Fruit fly (Drosophila melanogaster): ENCODE results near the gene msk.
A peak's percentile ranks its signal among the peaks of the same experiment; 100 is the strongest.

dm6 chr3L:8137448-8137906 is 21.5 kb downstream of the msk start, which contains the start of the genes Setx and mus301:
- TF ChIP-seq CG8478 (optimal IDR thresholded peaks at IDR 0.05) (no peak), CTCF (optimal IDR thresholded peaks at IDR 0.05) (peak in 1 of 2 experiments; percentile 24)

Data from S2 (cell line).